Worm (Caenorhabditis elegans): ENCODE data around the gene C56G2.15.

ce11 chrIII:6361560-6361959 lies 6.1 kb downstream of the C56G2.15 start:
- TF ChIP-seq nhr-11 (tag; optimal IDR thresholded peaks at IDR 0.05), result no peak
- TF ChIP-seq nhr-232 (tag; optimal IDR thresholded peaks at IDR 0.05), result no peak
